Worm (Caenorhabditis elegans): ENCODE measurements around the gene M163.10.

- no peak for TF ChIP-seq ces-1 (GFP tag; optimal IDR thresholded peaks at IDR 0.05)
- TF ChIP-seq elt-1 (tag; optimal IDR thresholded peaks at IDR 0.05; ENCODE audit: borderline replicate concordance, insufficient read depth), result no peak
- TF ChIP-seq nhr-237 (tag; optimal IDR thresholded peaks at IDR 0.05), result no peak
- no peak for TF ChIP-seq pha-4 (tag; optimal IDR thresholded peaks at IDR 0.05)
- no peak for TF ChIP-seq lin-13 (tag; optimal IDR thresholded peaks at IDR 0.05)
- TF ChIP-seq unc-62 (GFP tag; optimal IDR thresholded peaks at IDR 0.05), result peak; percentile 48
These were observed 31.4 kb downstream of the M163.10 start for ce11 chrX:14502116-14502587.
